Fruit fly (Drosophila melanogaster): ENCODE measurements around the gene RpL13A.

Gene RpL13A

DNA sequence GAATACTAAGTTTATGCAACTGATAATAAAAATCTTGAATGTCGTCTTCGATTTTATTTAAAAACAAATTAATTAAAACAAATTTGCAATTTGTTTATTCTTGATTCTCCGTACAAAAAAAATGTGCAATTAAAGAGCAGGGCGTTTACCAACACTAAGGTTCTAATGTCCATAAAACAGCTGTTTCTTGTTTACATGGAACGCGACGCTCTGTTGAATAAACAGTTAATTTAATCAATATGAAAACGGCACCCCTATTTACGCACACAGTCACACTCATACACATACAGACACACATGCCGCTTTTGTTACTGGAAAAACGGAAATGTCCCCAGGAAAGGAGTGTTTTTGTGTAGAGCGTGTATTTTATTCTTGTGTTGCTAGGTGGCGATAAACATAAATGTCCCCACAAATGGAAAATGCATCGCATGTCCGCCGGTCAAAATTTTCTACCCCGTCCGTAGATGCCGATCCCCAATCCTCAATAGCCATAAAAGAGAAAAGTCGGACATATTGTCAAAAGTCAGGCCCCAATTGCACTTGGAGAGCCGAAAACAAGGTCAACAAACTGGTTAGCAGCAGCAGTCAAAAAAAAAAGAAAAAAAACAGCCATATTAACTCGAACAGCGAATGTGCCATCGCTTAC, 1.2 kb upstream of the RpL13A start (continued):
- TF ChIP-seq Camta (GFP tag; optimal IDR thresholded peaks at IDR 0.05) (peak; percentile 79), E2f2 (GFP tag; IDR thresholded peaks at IDR 0.05) (no peak), Vsx1 (GFP tag; optimal IDR thresholded peaks at IDR 0.05) (peak; percentile 88), CG11695 (GFP tag; IDR thresholded peaks at IDR 0.05) (no peak), zfh2 (GFP tag; optimal IDR thresholded peaks at IDR 0.05) (no peak), CG15601 (tag; optimal IDR thresholded peaks at IDR 0.05) (peak; percentile 87), CG11247 (GFP tag; IDR thresholded peaks at IDR 0.05) (no peak), CG2129 (GFP tag; IDR thresholded peaks at IDR 0.05; ENCODE audit: partially characterized antibody) (no peak), zf30C (GFP tag; optimal IDR thresholded peaks at IDR 0.05) (peak; percentile 44), Xrp1 (GFP tag; IDR thresholded peaks at IDR 0.05) (no peak), grau (tag; optimal IDR thresholded peaks at IDR 0.05) (peak; percentile 49), pb (GFP tag; optimal IDR thresholded peaks at IDR 0.05) (peak; percentile 72), CG17361 (GFP tag; IDR thresholded peaks at IDR 0.05) (no peak), CG30431 (GFP tag; optimal IDR thresholded peaks at IDR 0.05) (no peak), br (optimal IDR thresholded peaks at IDR 0.05) (no peak), pnt (GFP tag; optimal IDR thresholded peaks at IDR 0.05) (peak; percentile 48), pita (GFP tag; optimal IDR thresholded peaks at IDR 0.05) (no peak), CG16863 (GFP tag; optimal IDR thresholded peaks at IDR 0.05) (peak; percentile 71), en (GFP tag; optimal IDR thresholded peaks at IDR 0.05) (peak; percentile 69), Trl (optimal IDR thresholded peaks at IDR 0.05) (no peak), Trl (GFP tag; optimal IDR thresholded peaks at IDR 0.05) (peak; percentile 85), prd (optimal IDR thresholded peaks at IDR 0.05) (no peak), prd (GFP tag; IDR thresholded peaks at IDR 0.05) (no peak), CG12391 (tag; optimal IDR thresholded peaks at IDR 0.05) (peak; percentile 64), MESR4 (GFP tag; optimal IDR thresholded peaks at IDR 0.05) (peak; percentile 49), slp2 (GFP tag; optimal IDR thresholded peaks at IDR 0.05) (peak; percentile 58), CG8290 (GFP tag; optimal IDR thresholded peaks at IDR 0.05) (peak; percentile 70), CG8290 (tag; optimal IDR thresholded peaks at IDR 0.05) (peak; percentile 88 to 91), dati (GFP tag; IDR thresholded peaks at IDR 0.05) (no peak), amos (GFP tag; IDR thresholded peaks at IDR 0.05; ENCODE audit: partially characterized antibody) (no peak), CG13775 (GFP tag; optimal IDR thresholded peaks at IDR 0.05) (peak; percentile 52), exex (tag; optimal IDR thresholded peaks at IDR 0.05) (peak; percentile 79), tx (GFP tag; optimal IDR thresholded peaks at IDR 0.05) (no peak), CG34422 (GFP tag; IDR thresholded peaks at IDR 0.05) (no peak), Mrtf (GFP tag; IDR thresholded peaks at IDR 0.05) (no peak), CG13894 (tag; optimal IDR thresholded peaks at IDR 0.05) (peak; percentile 77), nerfin-1 (tag; optimal IDR thresholded peaks at IDR 0.05) (peak; percentile 87), CG17612 (GFP tag; IDR thresholded peaks at IDR 0.05) (no peak), al (GFP tag; IDR thresholded peaks at IDR 0.05) (no peak), CG32767 (GFP tag; IDR thresholded peaks at IDR 0.05) (no peak), BEAF-32 (GFP tag; optimal IDR thresholded peaks at IDR 0.05) (no peak), CG1602 (GFP tag; optimal IDR thresholded peaks at IDR 0.05) (peak; percentile 54), CG11560 (tag; IDR thresholded peaks at IDR 0.05) (no peak), CG43689 (GFP tag; IDR thresholded peaks at IDR 0.05) (no peak), Side (GFP tag; optimal IDR thresholded peaks at IDR 0.05) (peak; percentile 77), Usf (GFP tag; optimal IDR thresholded peaks at IDR 0.05) (no peak), CG5953 (GFP tag; IDR thresholded peaks at IDR 0.05) (no peak), zen2 (GFP tag; IDR thresholded peaks at IDR 0.05; ENCODE audit: partially characterized antibody) (no peak), bab2 (GFP tag; optimal IDR thresholded peaks at IDR 0.05) (peak; percentile 87), sens (GFP tag) (peak; percentile 97), Mad (GFP tag; optimal IDR thresholded peaks at IDR 0.05) (peak; percentile 64), CG12155 (GFP tag; optimal IDR thresholded peaks at IDR 0.05) (peak; percentile 36), trem (tag; optimal IDR thresholded peaks at IDR 0.05) (peak; percentile 71)

Data from whole organism, embryonic.